Fruit fly (Drosophila melanogaster) Kc167 (cell line): Measurements from ENCODE around the gene Cpr92A.

Experiments
- Sin3A ChIP-seq: fragments of >200 bp; optimal IDR thresholded peaks from 2 replicates; lab custom pipeline; 2018; ENCODE audit warnings: missing external identifiers
- h ChIP-seq: fragments of >200 bp; optimal IDR thresholded peaks from 3 replicates; lab custom pipeline; 2018; ENCODE audit warnings: missing external identifiers
- insv ChIP-seq: fragments of >200 bp; optimal IDR thresholded peaks from 3 replicates; lab custom pipeline; 2018; ENCODE audit warnings: missing external identifiers
- psq ChIP-seq: fragments of >200 bp; optimal IDR thresholded peaks from 2 replicates; lab custom pipeline; 2017; ENCODE audit warnings: missing external identifiers
- ttk ChIP-seq: sonication (Bioruptor generic); optimal IDR thresholded peaks from 2 replicates; lab custom pipeline; 2017; ENCODE audit warnings: missing external identifiers

DNA sequence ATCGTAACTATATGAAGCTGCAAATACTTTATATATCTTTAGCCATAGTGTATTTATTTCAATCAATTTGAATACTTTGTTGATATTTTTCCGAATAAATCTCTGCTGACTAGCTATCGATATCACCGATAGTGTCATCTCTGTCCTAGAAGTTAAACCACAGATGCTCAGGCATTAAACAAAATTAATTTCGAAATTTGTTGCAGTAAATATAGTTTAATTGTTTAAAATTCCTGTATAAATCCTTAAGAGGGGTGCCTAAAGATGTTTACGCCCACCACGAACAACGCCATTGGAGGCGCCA lies 46.1 kb upstream of the Cpr92A start, which contains the start of gene Nup58:
- TF ChIP-seq h (lab: Kevin White, UChicago) (no peak), ttk (no peak), psq (no peak), insv (no peak), Sin3A (lab: Kevin White, UChicago) (no peak)
